Worm (Caenorhabditis elegans) whole organism, L4/young adult: ENCODE results near the gene F16G10.5.

ENCODE experiments used
- W03F9.2 ChIP-seq: fragments of 150-350 bp; optimal IDR thresholded peaks from 2 replicates; lab custom pipeline; 2014; ENCODE audit warnings: missing biosample characterization, missing genetic modification characterization
- dao-5 ChIP-seq: sonication (generic microtip); optimal IDR thresholded peaks from 2 replicates; lab custom pipeline; 2016; ENCODE audit warnings: missing genotype, missing genetic modification characterization, moderate library complexity, missing compliant biosample characterization
- him-1 ChIP-seq: sonication (generic microtip); optimal IDR thresholded peaks from 2 replicates; lab custom pipeline; 2016; ENCODE audit warnings: missing genotype, missing genetic modification reagents, missing genetic modification characterization, missing compliant biosample characterization

F16G10.5 gene

ce11 chrII:2379673-2380072, 12.6 kb downstream of the F16G10.5 start:
- no peak for TF ChIP-seq dao-5 (tag; lab: Kevin White, UChicago)
- no peak for TF ChIP-seq W03F9.2 (tag; lab: Kevin White, UChicago)
- no peak for TF ChIP-seq him-1 (tag; lab: Kevin White, UChicago)

DNA sequence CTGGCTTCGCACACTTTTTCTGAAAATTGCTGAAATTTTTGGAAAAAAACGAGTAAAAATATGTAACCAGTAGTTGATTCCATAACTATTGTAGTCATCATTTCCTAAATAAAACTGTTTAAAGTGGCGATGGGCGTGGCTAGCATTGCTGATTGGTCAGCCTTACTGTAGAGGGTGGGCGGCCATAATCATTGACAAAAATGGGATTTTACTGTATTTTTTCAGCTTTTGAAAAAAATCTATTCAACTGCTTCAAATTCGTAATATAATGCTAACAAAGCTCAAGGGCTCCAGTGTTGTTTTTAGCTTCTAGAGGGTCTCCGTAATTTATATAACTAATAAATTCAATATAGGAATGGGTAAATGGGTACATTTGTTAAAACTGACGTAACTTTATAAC, 13.1 kb downstream of the F16G10.5 start, which contains the start of gene F16G10.7:
TSS of gene F16G10.7 (minus strand) at position 101 of the 400 bp plus-strand sequence.
- TF ChIP-seq W03F9.2 (tag; lab: Kevin White, UChicago) (no peak), dao-5 (tag; lab: Kevin White, UChicago) (no peak), him-1 (tag; lab: Kevin White, UChicago) (no peak)

ce11 chrII:2383334-2383733, 16.2 kb downstream of the F16G10.5 start, which contains the start of gene F16G10.8:
F16G10.8 (minus strand) TSS chrII:2383434.
- no peak for TF ChIP-seq W03F9.2 (tag; lab: Kevin White, UChicago)
- TF ChIP-seq dao-5 (tag; lab: Kevin White, UChicago) = no peak
- no peak for TF ChIP-seq him-1 (tag; lab: Kevin White, UChicago)

DNA sequence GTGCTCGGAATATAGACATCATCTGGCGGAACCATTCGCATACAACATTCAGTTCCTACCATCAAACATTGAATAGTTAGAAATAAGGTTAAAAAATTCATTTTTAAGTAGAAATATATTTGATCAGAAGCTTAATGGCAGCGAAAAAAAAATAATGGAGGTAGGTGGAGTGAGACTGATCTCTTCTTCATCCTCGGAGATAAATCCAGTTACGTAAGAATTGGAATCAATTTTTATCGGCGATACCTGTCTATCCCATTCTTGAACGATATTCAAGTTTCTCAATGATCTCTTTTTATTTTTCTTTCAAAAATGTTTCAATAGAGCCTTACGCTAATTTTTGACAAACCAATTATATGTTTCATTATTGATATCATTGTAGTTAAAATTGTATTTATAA, 18.4 kb downstream of the F16G10.5 start, which contains the start of gene F16G10.9:
TSS of gene F16G10.9 (minus strand) at position 101 of the 400 bp plus-strand sequence.
- TF ChIP-seq dao-5 (tag; lab: Kevin White, UChicago) (no peak), him-1 (tag; lab: Kevin White, UChicago) (no peak), W03F9.2 (tag; lab: Kevin White, UChicago) (no peak)

DNA sequence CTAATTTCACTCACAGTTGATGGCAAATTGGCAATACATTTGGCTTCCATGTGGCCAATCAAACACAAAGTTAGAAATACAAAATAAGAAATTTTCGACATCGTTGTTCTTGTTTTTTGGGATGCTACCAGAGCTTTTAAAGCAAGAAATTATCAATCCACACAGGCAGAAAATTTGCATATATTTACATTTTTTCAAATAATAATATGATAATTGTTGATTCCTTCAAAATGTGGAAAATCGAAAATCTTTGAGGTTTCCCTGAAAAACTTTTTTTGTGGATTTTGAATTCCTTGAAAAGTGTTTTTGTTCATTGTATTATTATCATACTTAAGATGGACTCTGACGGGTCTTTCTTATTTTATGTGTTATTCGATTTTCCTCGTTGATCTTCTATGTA, 23.8 kb downstream of the F16G10.5 start, which contains the start of gene F16G10.10:
TSS of gene F16G10.10 (minus strand) at position 101 of the 400 bp plus-strand sequence.
- no peak for TF ChIP-seq W03F9.2 (tag; lab: Kevin White, UChicago)
- TF ChIP-seq him-1 (tag; lab: Kevin White, UChicago) = no peak
- TF ChIP-seq dao-5 (tag; lab: Kevin White, UChicago) = no peak

- TF ChIP-seq W03F9.2 (tag; lab: Kevin White, UChicago) = no peak
- TF ChIP-seq him-1 (tag; lab: Kevin White, UChicago) = no peak
- no peak for TF ChIP-seq dao-5 (tag; lab: Kevin White, UChicago)
These were observed 26.7 kb downstream of the F16G10.5 start, which contains the start of gene F16G10.11 for ce11 chrII:2393821-2394220. F16G10.11 (minus strand) TSS chrII:2393921.

DNA sequence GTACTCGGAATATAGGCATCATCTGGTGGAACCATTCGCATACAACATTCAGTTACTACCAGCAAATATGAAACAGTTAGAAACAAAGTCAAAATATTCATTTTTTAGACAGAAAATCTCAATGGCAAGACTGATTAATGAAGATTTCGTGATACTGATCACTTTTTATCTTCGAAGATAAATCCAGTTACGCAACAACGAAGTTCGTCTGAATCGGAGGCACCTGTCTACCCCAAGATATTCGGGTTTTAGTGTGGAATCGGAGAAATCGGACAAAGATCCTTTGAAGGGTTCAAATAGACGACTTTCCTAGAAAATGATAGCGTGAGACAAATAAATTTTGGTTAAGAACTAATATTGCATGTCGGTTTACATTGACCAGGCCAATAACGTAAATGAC, 28.7 kb downstream of the F16G10.5 start, which contains the start of gene F16G10.13:
TSS of gene F16G10.13 (minus strand) at position 101 of the 400 bp plus-strand sequence.
- no peak for TF ChIP-seq W03F9.2 (tag; lab: Kevin White, UChicago)
- TF ChIP-seq dao-5 (tag; lab: Kevin White, UChicago) = no peak
- TF ChIP-seq him-1 (tag; lab: Kevin White, UChicago) = no peak

DNA sequence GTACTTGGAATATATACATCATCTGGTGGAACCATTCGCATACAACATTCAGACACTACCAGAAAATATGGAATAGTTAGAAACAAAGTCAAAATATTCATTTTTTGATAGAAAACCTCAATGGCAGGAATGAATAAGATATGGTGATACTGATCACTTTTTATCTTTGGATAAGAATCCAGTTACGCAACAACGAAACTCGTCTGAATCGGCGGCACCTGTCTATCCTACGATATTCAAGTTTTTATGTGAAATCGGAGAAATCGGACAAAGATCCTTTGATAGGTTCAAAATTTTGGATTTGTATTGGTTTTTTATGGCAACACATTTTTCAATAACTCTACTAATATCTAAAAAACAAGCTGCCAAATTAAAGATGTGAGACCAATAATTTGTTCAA, 31.8 kb downstream of the F16G10.5 start, which contains the start of gene F16G10.14:
TSS of gene F16G10.14 (minus strand) at position 101 of the 400 bp plus-strand sequence.
- TF ChIP-seq W03F9.2 (tag; lab: Kevin White, UChicago) (no peak), him-1 (tag; lab: Kevin White, UChicago) (no peak), dao-5 (tag; lab: Kevin White, UChicago) (no peak)

- TF ChIP-seq him-1 (tag; lab: Kevin White, UChicago) (no peak), W03F9.2 (tag; lab: Kevin White, UChicago) (no peak), dao-5 (tag; lab: Kevin White, UChicago) (no peak)
These were observed 32.7 kb downstream of the F16G10.5 start for ce11 chrII:2399810-2400209.

ce11 chrII:2403984-2404383, 36.9 kb downstream of the F16G10.5 start, which contains the start of gene F16G10.1:
F16G10.1 (plus strand) TSS chrII:2404284.
- TF ChIP-seq W03F9.2 (tag; lab: Kevin White, UChicago) (no peak), dao-5 (tag; lab: Kevin White, UChicago) (no peak), him-1 (tag; lab: Kevin White, UChicago) (no peak)

- no peak for TF ChIP-seq dao-5 (tag; lab: Kevin White, UChicago)
- TF ChIP-seq W03F9.2 (tag; lab: Kevin White, UChicago) = no peak
- no peak for TF ChIP-seq him-1 (tag; lab: Kevin White, UChicago)
These were observed 44.0 kb downstream of the F16G10.5 start for ce11 chrII:2411093-2411492.

ce11 chrII:2411555-2411954, 44.4 kb downstream of the F16G10.5 start:
- TF ChIP-seq W03F9.2 (tag; lab: Kevin White, UChicago) = no peak

DNA sequence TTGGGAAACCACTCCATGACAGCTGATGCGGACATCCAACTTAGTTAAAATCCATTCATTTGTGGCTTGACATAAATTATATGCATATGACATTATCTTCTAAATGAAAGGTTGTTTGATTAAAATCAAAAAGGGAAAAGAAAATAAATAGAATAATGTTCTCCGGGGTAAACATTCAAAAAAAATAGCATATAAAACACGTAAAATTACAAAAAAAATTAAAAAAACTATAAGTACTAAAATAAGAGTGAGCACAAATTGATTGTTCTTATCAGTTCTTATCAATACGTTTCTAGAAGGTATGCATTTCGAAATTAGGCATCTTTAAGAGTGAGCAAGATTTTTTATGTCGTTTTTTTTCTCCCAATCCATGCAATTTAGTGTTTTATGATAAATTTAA, 45.5 kb downstream of the F16G10.5 start, which contains the start of gene fbxa-182:
TSS of gene fbxa-182 (minus strand) at position 101 of the 400 bp plus-strand sequence.
- no peak for TF ChIP-seq W03F9.2 (tag; lab: Kevin White, UChicago)
- TF ChIP-seq him-1 (tag; lab: Kevin White, UChicago) = no peak
- no peak for TF ChIP-seq dao-5 (tag; lab: Kevin White, UChicago)

- TF ChIP-seq W03F9.2 (tag; lab: Kevin White, UChicago) = no peak
- TF ChIP-seq him-1 (tag; lab: Kevin White, UChicago) = no peak
- TF ChIP-seq dao-5 (tag; lab: Kevin White, UChicago) = no peak
These were observed 48.3 kb downstream of the F16G10.5 start, which contains the start of gene fbxa-4 for ce11 chrII:2415439-2415838. fbxa-4 (minus strand) TSS chrII:2415531.
